Fruit fly (Drosophila melanogaster): ENCODE results near the gene SMC6.

- TF ChIP-seq achi (GFP tag; optimal IDR thresholded peaks at IDR 0.05): peak; percentile 34
- TF ChIP-seq CG3919 (GFP tag; optimal IDR thresholded peaks at IDR 0.05): peak; percentile 41
- peak; percentile 68 for TF ChIP-seq CG15336 (GFP tag; IDR thresholded peaks at IDR 0.05)
- no peak for TF ChIP-seq Met (GFP tag; optimal IDR thresholded peaks at IDR 0.05)
- peak; percentile 19 for TF ChIP-seq Hr39 (GFP tag; optimal IDR thresholded peaks at IDR 0.05)
- TF ChIP-seq ss (GFP tag; optimal IDR thresholded peaks at IDR 0.05): no peak
- peak; percentile 45 for TF ChIP-seq OdsH (GFP tag; optimal IDR thresholded peaks at IDR 0.05)
- peak; percentile 11 for TF ChIP-seq acj6 (GFP tag; optimal IDR thresholded peaks at IDR 0.05)
Measured at dm6 chr3R:24204022-24204421, 10.8 kb upstream of the SMC6 start.
